Fruit fly (Drosophila melanogaster) whole organism, embryonic: ENCODE results near the gene Chpf.

Source experiments
- CG10565 ChIP-seq: fragments of 200-800 bp; sonication (Bioruptor generic); optimal IDR thresholded peaks from 3 replicates; lab custom pipeline; 2016; ENCODE audit warnings: missing biosample characterization, mild to moderate bottlenecking, missing genetic modification characterization
- CG1233 ChIP-seq: fragments of 200-800 bp; sonication (Bioruptor generic); optimal IDR thresholded peaks from 4 replicates; lab custom pipeline; 2018; ENCODE audit warnings: missing biosample characterization, mild to moderate bottlenecking, missing genetic modification characterization
- CG12659 ChIP-seq: fragments of 200-800 bp; sonication (Bioruptor generic); optimal IDR thresholded peaks from 3 replicates; lab custom pipeline; 2017; ENCODE audit warnings: mild to moderate bottlenecking, missing biosample characterization, missing genetic modification reagents, missing genetic modification characterization
- CG16779 ChIP-seq: fragments of 200-800 bp; sonication (Bioruptor generic); IDR thresholded peaks from 2 replicates; pipeline ENCODE4 v1.3.6; 2022; ENCODE audit warnings: missing biosample characterization, missing genetic modification characterization
- CG1832 ChIP-seq: fragments of 200-800 bp; sonication (Bioruptor generic); optimal IDR thresholded peaks from 2 replicates; lab custom pipeline; 2017; ENCODE audit warnings: missing biosample characterization, mild to moderate bottlenecking, missing genetic modification characterization, inconsistent platforms
- CG2129 ChIP-seq: fragments of 200-800 bp; sonication (Bioruptor generic); IDR thresholded peaks from 2 replicates; pipeline ENCODE4 v1.3.6; 2022; ENCODE audit warnings: missing biosample characterization, missing genetic modification characterization; ENCODE audit not compliant: partially characterized antibody
- CG31441 ChIP-seq: fragments of 200-800 bp; sonication (Bioruptor generic); IDR thresholded peaks from 2 replicates; pipeline ENCODE4 v1.3.6; 2022; ENCODE audit warnings: missing biosample characterization, missing genetic modification characterization
- CG3407 ChIP-seq: fragments of 200-800 bp; sonication (Bioruptor generic); optimal IDR thresholded peaks from 2 replicates; lab custom pipeline; 2018; ENCODE audit warnings: missing biosample characterization, mild to moderate bottlenecking, missing genetic modification characterization
- CG34376 ChIP-seq: fragments of 200-800 bp; sonication (Bioruptor generic); optimal IDR thresholded peaks from 2 replicates; lab custom pipeline; 2018; ENCODE audit warnings: missing biosample characterization, mild to moderate bottlenecking, missing genetic modification characterization
- CG5953 ChIP-seq: fragments of 200-800 bp; sonication (Bioruptor generic); IDR thresholded peaks from 2 replicates; pipeline ENCODE4 v1.3.6; 2022; ENCODE audit warnings: missing biosample characterization, missing genetic modification characterization
- CG6654 ChIP-seq: fragments of 200-800 bp; sonication (Bioruptor generic); optimal IDR thresholded peaks from 2 replicates; lab custom pipeline; 2017; ENCODE audit warnings: missing biosample characterization, mild to moderate bottlenecking, missing genetic modification characterization
- CG8290 ChIP-seq, 3 experiments: fragments of 200-800 bp; sonication (Bioruptor generic); optimal IDR thresholded peaks; 2 replicates each; lab custom pipeline; 2016 to 2019; ENCODE audit warnings: missing biosample characterization in 3 of 3, missing genetic modification characterization in 3 of 3, mild to moderate bottlenecking in 2 of 3, moderate library complexity in 1 of 3
- CG9609 ChIP-seq: fragments of 200-800 bp; sonication (Bioruptor generic); optimal IDR thresholded peaks from 3 replicates; lab custom pipeline; 2016; ENCODE audit warnings: missing biosample characterization, missing genetic modification characterization
- CG9817 ChIP-seq: fragments of 200-800 bp; sonication (Bioruptor generic); optimal IDR thresholded peaks from 2 replicates; lab custom pipeline; 2018; ENCODE audit warnings: missing biosample characterization, mild to moderate bottlenecking, missing genetic modification characterization, moderate library complexity
- CG9876 ChIP-seq: fragments of 200-800 bp; sonication (Bioruptor generic); optimal IDR thresholded peaks from 2 replicates; lab custom pipeline; 2016; ENCODE audit warnings: missing biosample characterization, missing genetic modification characterization
- CG9932 ChIP-seq: fragments of 200-800 bp; sonication (Bioruptor generic); IDR thresholded peaks from 2 replicates; pipeline ENCODE4 v1.3.6; 2022; ENCODE audit warnings: missing biosample characterization, missing genetic modification characterization
- Chrac-16 ChIP-seq: fragments of 200-800 bp; sonication (Bioruptor generic); optimal IDR thresholded peaks from 3 replicates; lab custom pipeline; 2016; ENCODE audit warnings: missing biosample characterization, missing genetic modification characterization
- CkIIα-i1 ChIP-seq: fragments of 200-800 bp; sonication (Bioruptor generic); IDR thresholded peaks from 2 replicates; pipeline ENCODE4 v1.3.6; 2022; ENCODE audit warnings: missing biosample characterization, missing genetic modification characterization
- Deaf1 ChIP-seq: fragments of 200-800 bp; optimal IDR thresholded peaks from 3 replicates; lab custom pipeline; 2019; ENCODE audit warnings: missing biosample characterization, mild to moderate bottlenecking, missing genetic modification characterization, moderate library complexity
- Dp ChIP-seq: fragments of 200-800 bp; sonication (Bioruptor generic); optimal IDR thresholded peaks from 2 replicates; lab custom pipeline; 2018; ENCODE audit warnings: missing biosample characterization, mild to moderate bottlenecking, missing genetic modification characterization, moderate library complexity
- E2f2 ChIP-seq: fragments of 200-800 bp; sonication (Bioruptor generic); IDR thresholded peaks from 2 replicates; pipeline ENCODE4 v1.3.6; 2022; ENCODE audit warnings: missing biosample characterization, missing genetic modification characterization
- ERR ChIP-seq: fragments of 200-800 bp; sonication (Bioruptor generic); optimal IDR thresholded peaks from 2 replicates; lab custom pipeline; 2016; ENCODE audit warnings: missing biosample characterization, missing genetic modification characterization
- Ets65A ChIP-seq: fragments of 200-800 bp; sonication (Bioruptor generic); peaks from one replicate; lab custom pipeline; 2016; ENCODE audit warnings: missing biosample characterization, missing genetic modification characterization
- Fer2 ChIP-seq: fragments of 200-800 bp; sonication (Bioruptor generic); optimal IDR thresholded peaks from 2 replicates; lab custom pipeline; 2018; ENCODE audit warnings: missing biosample characterization, mild to moderate bottlenecking, missing genetic modification characterization, moderate library complexity
- HHEX ChIP-seq: fragments of 200-800 bp; sonication (Bioruptor generic); optimal IDR thresholded peaks from 3 replicates; lab custom pipeline; 2017; ENCODE audit warnings: missing biosample characterization, mild to moderate bottlenecking, missing genetic modification characterization, missing genetic modification reagents
- HLH54F ChIP-seq: fragments of 200-800 bp; sonication (Bioruptor generic); optimal IDR thresholded peaks from 3 replicates; lab custom pipeline; 2016; ENCODE audit warnings: missing biosample characterization, missing genetic modification characterization
- Kr ChIP-seq: fragments of 200-800 bp; sonication (Bioruptor generic); optimal IDR thresholded peaks from 2 replicates; lab custom pipeline; 2017; ENCODE audit warnings: missing biosample characterization, mild to moderate bottlenecking, missing genetic modification characterization
- Mes4 ChIP-seq: fragments of 200-800 bp; sonication (Bioruptor generic); optimal IDR thresholded peaks from 2 replicates; lab custom pipeline; 2016; ENCODE audit warnings: missing biosample characterization, missing genetic modification characterization
- Rx ChIP-seq: fragments of 200-800 bp; sonication (Bioruptor generic); IDR thresholded peaks from 2 replicates; pipeline ENCODE4 v1.3.6; 2022; ENCODE audit warnings: missing biosample characterization, missing genetic modification characterization
- bsh ChIP-seq, 2 experiments: fragments of 200-800 bp; sonication (Bioruptor generic); optimal IDR thresholded peaks; 2 replicates each; lab custom pipeline; 2017 to 2018; ENCODE audit warnings: mild to moderate bottlenecking in 2 of 2, missing biosample characterization in 2 of 2, missing genetic modification characterization in 2 of 2, moderate library complexity in 1 of 2
- chinmo ChIP-seq: fragments of 200-800 bp; sonication (Bioruptor generic); IDR thresholded peaks from 4 replicates; pipeline ENCODE4 v1.3.6; 2022; ENCODE audit warnings: missing biosample characterization, missing genetic modification characterization; ENCODE audit not compliant: partially characterized antibody
- chn ChIP-seq: fragments of 200-800 bp; sonication (Bioruptor generic); optimal IDR thresholded peaks from 2 replicates; lab custom pipeline; 2016; ENCODE audit warnings: missing biosample characterization, missing genetic modification characterization
- dimm ChIP-seq: fragments of 200-800 bp; sonication (Bioruptor generic); IDR thresholded peaks from 2 replicates; pipeline ENCODE4 v1.3.6; 2022; ENCODE audit warnings: missing biosample characterization, missing genetic modification characterization
- dmrt11E ChIP-seq: fragments of 200-800 bp; sonication (Bioruptor generic); optimal IDR thresholded peaks from 3 replicates; lab custom pipeline; 2018; ENCODE audit warnings: missing biosample characterization, mild to moderate bottlenecking, missing genetic modification characterization, moderate library complexity
- eve ChIP-seq, 2 experiments: fragments of >200 bp; optimal IDR thresholded peaks; 2 replicates each; lab custom pipeline; 2017; ENCODE audit warnings: missing biosample characterization in 2 of 2, missing genetic modification characterization in 2 of 2
- grau ChIP-seq: fragments of 200-800 bp; optimal IDR thresholded peaks from 3 replicates; lab custom pipeline; 2019; ENCODE audit warnings: missing biosample characterization, mild to moderate bottlenecking, missing genetic modification characterization, moderate library complexity
- h ChIP-seq: fragments of >200 bp; optimal IDR thresholded peaks from 2 replicates; lab custom pipeline; 2017
- hbn ChIP-seq: fragments of 200-800 bp; sonication (Bioruptor generic); IDR thresholded peaks from 2 replicates; pipeline ENCODE4 v1.3.6; 2022; ENCODE audit warnings: missing biosample characterization, missing genetic modification characterization; ENCODE audit not compliant: partially characterized antibody
- jing ChIP-seq: fragments of 200-800 bp; sonication (Bioruptor generic); optimal IDR thresholded peaks from 2 replicates; lab custom pipeline; 2018; ENCODE audit warnings: missing biosample characterization, mild to moderate bottlenecking, missing genetic modification characterization
- lola ChIP-seq, 3 experiments: fragments of >200 bp in 2 of 3; fragments of 200-800 bp in 1 of 3; sonication (Bioruptor generic) in 1 of 3; optimal IDR thresholded peaks; 2 replicates each; lab custom pipeline; 2017 to 2019; ENCODE audit warnings: missing biosample characterization in 3 of 3, missing genetic modification characterization in 3 of 3, mild to moderate bottlenecking in 1 of 3, moderate library complexity in 1 of 3
- lov ChIP-seq, 2 experiments: fragments of 200-800 bp in 1 of 2; fragments of >200 bp in 1 of 2; sonication (Bioruptor generic) in 1 of 2; IDR thresholded peaks in 1 of 2; optimal IDR thresholded peaks in 1 of 2; 2 replicates in 1 of 2; 3 replicates in 1 of 2; pipeline versions ENCODE4 v1.3.6 to Lab custom; 2017 to 2022; ENCODE audit warnings: missing biosample characterization in 1 of 2, missing genetic modification characterization in 1 of 2
- mam ChIP-seq: fragments of 200-800 bp; sonication (Bioruptor generic); optimal IDR thresholded peaks from 3 replicates; lab custom pipeline; 2016; ENCODE audit warnings: missing biosample characterization, missing genetic modification characterization
- nerfin-1 ChIP-seq: fragments of 200-800 bp; sonication (Bioruptor generic); optimal IDR thresholded peaks from 3 replicates; lab custom pipeline; 2019; ENCODE audit warnings: missing biosample characterization, mild to moderate bottlenecking, missing genetic modification characterization, moderate library complexity
- pita ChIP-seq: fragments of 200-800 bp; sonication (Bioruptor generic); optimal IDR thresholded peaks from 2 replicates; lab custom pipeline; 2017; ENCODE audit warnings: missing biosample characterization, mild to moderate bottlenecking, missing genetic modification characterization
- tin ChIP-seq: fragments of 200-800 bp; sonication (Bioruptor generic); optimal IDR thresholded peaks from 3 replicates; lab custom pipeline; 2016; ENCODE audit warnings: missing biosample characterization, missing genetic modification characterization
- toy ChIP-seq: fragments of 200-800 bp; sonication (Bioruptor generic); IDR thresholded peaks from 2 replicates; pipeline ENCODE4 v1.3.6; 2022; ENCODE audit warnings: missing biosample characterization, missing genetic modification characterization
- unc-4 ChIP-seq: fragments of 200-800 bp; sonication (Bioruptor generic); IDR thresholded peaks from 2 replicates; pipeline ENCODE4 v1.3.6; 2022; ENCODE audit warnings: missing biosample characterization, missing genetic modification characterization; ENCODE audit not compliant: partially characterized antibody
- wek ChIP-seq: fragments of 200-800 bp; sonication (Bioruptor generic); optimal IDR thresholded peaks from 3 replicates; lab custom pipeline; 2018; ENCODE audit warnings: missing biosample characterization, mild to moderate bottlenecking, missing genetic modification characterization, moderate library complexity
- yki ChIP-seq: fragments of >200 bp; optimal IDR thresholded peaks from 3 replicates; lab custom pipeline; 2018

Gene Chpf

DNA sequence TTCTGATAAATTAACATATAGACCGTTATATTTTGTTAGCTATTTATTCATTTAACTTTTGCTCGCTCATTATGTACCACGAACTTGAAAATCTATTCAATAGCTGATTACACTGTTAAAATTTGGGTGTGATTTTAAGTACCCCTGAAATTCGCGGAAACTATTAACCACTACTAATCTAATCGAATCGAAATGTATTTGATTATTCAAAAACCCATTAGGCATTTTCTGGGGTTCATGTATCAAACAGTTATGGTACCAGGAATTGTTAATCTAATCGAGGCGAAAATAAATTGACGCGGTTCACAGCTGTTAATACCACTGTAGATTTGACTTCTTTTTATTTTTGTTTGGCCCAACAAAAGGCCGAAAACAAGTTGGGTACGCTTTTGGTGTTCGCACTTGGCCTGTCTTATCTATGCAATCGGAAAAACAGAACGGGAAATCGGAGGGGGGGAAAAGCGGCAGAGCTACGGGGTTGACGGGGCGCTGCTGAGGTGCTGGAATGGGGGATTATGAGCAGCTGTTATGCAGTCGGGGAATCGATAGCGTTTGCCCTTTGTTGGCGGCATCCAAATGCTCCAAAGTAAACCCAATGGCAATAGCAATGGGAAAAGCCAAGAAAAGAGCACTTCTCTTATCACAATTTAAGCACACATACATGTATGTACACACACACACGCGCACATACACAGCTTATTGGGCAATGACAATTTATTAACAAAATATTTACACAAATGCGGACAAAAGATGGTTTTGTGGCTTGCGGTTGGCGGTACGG, 24.0 kb downstream of the Chpf start (continued):
- TF ChIP-seq HLH54F (GFP tag; lab: Kevin White, UChicago), result no peak
- peak; percentile 3 for TF ChIP-seq mam (GFP tag; lab: Kevin White, UChicago)
- TF ChIP-seq Rx (GFP tag; lab: Robert Waterston, UW), result no peak
- TF ChIP-seq CG9876 (GFP tag; lab: Kevin White, UChicago), result no peak
- no peak for TF ChIP-seq yki (lab: Kevin White, UChicago)
- TF ChIP-seq hbn (GFP tag; lab: Robert Waterston, UW), result no peak
- TF ChIP-seq CG5953 (GFP tag; lab: Robert Waterston, UW), result no peak
- no peak for TF ChIP-seq CG1832 (GFP tag; lab: Kevin White, UChicago)
- no peak for TF ChIP-seq CG10565 (GFP tag; lab: Kevin White, UChicago)
- no peak for TF ChIP-seq dimm (GFP tag; lab: Robert Waterston, UW)
- TF ChIP-seq CG9932 (GFP tag; lab: Robert Waterston, UW), result no peak
- peak; percentile 56 for TF ChIP-seq wek
- no peak for TF ChIP-seq unc-4 (GFP tag; lab: Robert Waterston, UW)
- peak in 1 of 2 experiments; percentile 14 for TF ChIP-seq bsh (GFP tag; optimal IDR thresholded peaks at IDR 0.05; lab: Kevin White, UChicago)
- TF ChIP-seq pita (GFP tag; lab: Kevin White, UChicago), result no peak
- peak; percentile 11 for TF ChIP-seq CG9609 (GFP tag; lab: Kevin White, UChicago)
- no peak for TF ChIP-seq tin (GFP tag; lab: Kevin White, UChicago)
- TF ChIP-seq toy (GFP tag; lab: Robert Waterston, UW), result no peak
- TF ChIP-seq HHEX (GFP tag; lab: Kevin White, UChicago), result peak; percentile 9
- TF ChIP-seq Mes4, result no peak
- no peak for TF ChIP-seq lola (GFP tag; optimal IDR thresholded peaks at IDR 0.05; lab: Kevin White, UChicago)
- TF ChIP-seq h (lab: Kevin White, UChicago), result no peak
- no peak for TF ChIP-seq E2f2 (GFP tag; lab: Robert Waterston, UW)
- no peak for TF ChIP-seq CG6654 (GFP tag; lab: Kevin White, UChicago)
- TF ChIP-seq nerfin-1, result peak; percentile 16
- no peak for TF ChIP-seq CG8290 (GFP tag; optimal IDR thresholded peaks at IDR 0.05; lab: Kevin White, UChicago)
- peak in 1 of 2 experiments; percentile 65 for TF ChIP-seq CG8290 (tag; optimal IDR thresholded peaks at IDR 0.05; lab: Kevin White, UChicago)
- TF ChIP-seq CkIIα-i1 (GFP tag; lab: Robert Waterston, UW), result no peak
- TF ChIP-seq chn, result no peak
- TF ChIP-seq dmrt11E (tag; lab: Kevin White, UChicago), result no peak
- TF ChIP-seq CG1233, result no peak
- peak; percentile 47 for TF ChIP-seq grau (tag; lab: Kevin White, UChicago)
- peak; percentile 10 for TF ChIP-seq CG34376 (GFP tag; lab: Kevin White, UChicago)
- TF ChIP-seq jing (GFP tag; lab: Kevin White, UChicago), result no peak
- TF ChIP-seq ERR (GFP tag; lab: Kevin White, UChicago), result no peak
- TF ChIP-seq CG31441 (GFP tag; lab: Robert Waterston, UW), result no peak; the same call in 1 of the 2 replicates
- TF ChIP-seq Deaf1 (tag; lab: Kevin White, UChicago), result peak; percentile 3
- TF ChIP-seq chinmo (GFP tag; lab: Robert Waterston, UW), result 0 out of 4 replicates have a peak, but pooled peaks have one; percentile 16
- no peak for TF ChIP-seq Dp (GFP tag; lab: Kevin White, UChicago)
- no peak for TF ChIP-seq Ets65A (GFP tag; lab: Kevin White, UChicago)
- no peak for TF ChIP-seq Kr (GFP tag; lab: Kevin White, UChicago)
- no peak for TF ChIP-seq Chrac-16
- TF ChIP-seq CG2129 (GFP tag; lab: Robert Waterston, UW), result no peak
- TF ChIP-seq CG16779, result no peak
- no peak for TF ChIP-seq Fer2 (tag; lab: Kevin White, UChicago)
- TF ChIP-seq CG12659 (GFP tag; lab: Kevin White, UChicago), result no peak
- no peak for TF ChIP-seq eve (GFP tag; optimal IDR thresholded peaks at IDR 0.05; lab: Kevin White, UChicago)
- peak; percentile 6 for TF ChIP-seq CG3407 (GFP tag; lab: Kevin White, UChicago)
- peak; percentile 36 for TF ChIP-seq CG9817 (tag; lab: Kevin White, UChicago)
- TF ChIP-seq lov (optimal IDR thresholded peaks at IDR 0.05; lab: Kevin White, UChicago), result no peak
- TF ChIP-seq lov (GFP tag; IDR thresholded peaks at IDR 0.05; lab: Robert Waterston, UW), result no peak
